Worm (Caenorhabditis elegans): ENCODE data around the gene cap-2.

cap-2 gene

ce11 chrII:10912995-10913394, 44.0 kb downstream of the cap-2 start:
- TF ChIP-seq Y95B8A.8 (GFP tag; IDR thresholded peaks at IDR 0.05) (no peak), ztf-3 (GFP tag; optimal IDR thresholded peaks at IDR 0.05) (no peak), fkh-3 (tag; optimal IDR thresholded peaks at IDR 0.05) (no peak), nhr-27 (tag; optimal IDR thresholded peaks at IDR 0.05) (no peak), C06A6.2 (GFP tag; conservative IDR thresholded peaks at IDR 0.05) (no peak), madf-8 (GFP tag; conservative IDR thresholded peaks at IDR 0.05) (no peak), hlh-12 (tag; optimal IDR thresholded peaks at IDR 0.05) (no peak), aptf-3 (GFP tag; IDR thresholded peaks at IDR 0.05) (no peak), Y53G8AR.9 (GFP tag; conservative IDR thresholded peaks at IDR 0.05) (no peak), ztf-25 (GFP tag; IDR thresholded peaks at IDR 0.05) (no peak), lsl-1 (GFP tag; optimal IDR thresholded peaks at IDR 0.05) (no peak), lin-54 (GFP tag; optimal IDR thresholded peaks at IDR 0.05) (no peak), B0261.1 (tag; optimal IDR thresholded peaks at IDR 0.05) (no peak), nfyb-1 (GFP tag; IDR thresholded peaks at IDR 0.05) (no peak), ceh-91 (GFP tag; IDR thresholded peaks at IDR 0.05) (no peak), nfya-1 (tag; optimal IDR thresholded peaks at IDR 0.05; ENCODE audit: borderline replicate concordance, insufficient read depth) (no peak), dpl-1 (GFP tag; optimal IDR thresholded peaks at IDR 0.05) (no peak), Y67H2A.10 (GFP tag; conservative IDR thresholded peaks at IDR 0.05) (no peak)

ce11 chrII:10914366-10914765, 45.4 kb downstream of the cap-2 start, which contains the start of gene F44F4.15:
Gene F44F4.15 (plus strand): TSS chrII:10914666.
- TF ChIP-seq egl-18 (GFP tag; IDR thresholded peaks at IDR 0.05): no peak
- no peak for TF ChIP-seq C06A6.2 (GFP tag; conservative IDR thresholded peaks at IDR 0.05)
- no peak for TF ChIP-seq snpc-1.3 (tag; optimal IDR thresholded peaks at IDR 0.05; ENCODE audit: insufficient read depth)
- no peak for TF ChIP-seq mel-28 (tag; optimal IDR thresholded peaks at IDR 0.05; ENCODE audit: borderline replicate concordance)
- no peak for TF ChIP-seq hmg-20 (GFP tag; IDR thresholded peaks at IDR 0.05)
- TF ChIP-seq rpc-1 (optimal IDR thresholded peaks at IDR 0.05): no peak
- no peak for TF ChIP-seq rpc-1 (tag; optimal IDR thresholded peaks at IDR 0.05)
- no peak for TF ChIP-seq B0261.1 (tag; optimal IDR thresholded peaks at IDR 0.05)
- TF ChIP-seq aptf-2 (GFP tag; conservative IDR thresholded peaks at IDR 0.05): no peak
- no peak for TF ChIP-seq D2030.7 (GFP tag; IDR thresholded peaks at IDR 0.05)
- no peak for TF ChIP-seq F23B12.7 (tag; optimal IDR thresholded peaks at IDR 0.05; ENCODE audit: insufficient read depth)
- TF ChIP-seq attf-6 (GFP tag; IDR thresholded peaks at IDR 0.05): no peak
- no peak for TF ChIP-seq fkh-3 (tag; optimal IDR thresholded peaks at IDR 0.05)
- no peak for TF ChIP-seq ZK185.1 (tag; optimal IDR thresholded peaks at IDR 0.05; ENCODE audit: poor library complexity, severe bottlenecking)
- TF ChIP-seq Y53G8AR.9 (GFP tag; conservative IDR thresholded peaks at IDR 0.05): no peak
- TF ChIP-seq tbx-9 (tag; optimal IDR thresholded peaks at IDR 0.05; ENCODE audit: borderline replicate concordance): no peak
- no peak for TF ChIP-seq K12H6.12 (tag; optimal IDR thresholded peaks at IDR 0.05)
- no peak for TF ChIP-seq Y95B8A.8 (GFP tag; IDR thresholded peaks at IDR 0.05)

ce11 chrII:10915732-10916131, 46.7 kb downstream of the cap-2 start, which contains the start of gene F44F4.9:
Gene F44F4.9 (minus strand): TSS chrII:10915832.
- TF ChIP-seq fkh-3 (tag; optimal IDR thresholded peaks at IDR 0.05) (no peak), B0035.1 (tag; optimal IDR thresholded peaks at IDR 0.05) (no peak), mcd-1 (GFP tag; IDR thresholded peaks at IDR 0.05) (no peak), F57A8.1 (GFP tag; optimal IDR thresholded peaks at IDR 0.05) (no peak), let-607 (tag; optimal IDR thresholded peaks at IDR 0.05) (no peak), F23B12.7 (tag; optimal IDR thresholded peaks at IDR 0.05; ENCODE audit: insufficient read depth) (no peak), hlh-12 (tag; optimal IDR thresholded peaks at IDR 0.05) (no peak), nhr-90 (tag; optimal IDR thresholded peaks at IDR 0.05) (no peak)

Data from whole organism, young adult.